Worm (Caenorhabditis elegans): ENCODE measurements around the gene tmed-4.

tmed-4 gene

DNA sequence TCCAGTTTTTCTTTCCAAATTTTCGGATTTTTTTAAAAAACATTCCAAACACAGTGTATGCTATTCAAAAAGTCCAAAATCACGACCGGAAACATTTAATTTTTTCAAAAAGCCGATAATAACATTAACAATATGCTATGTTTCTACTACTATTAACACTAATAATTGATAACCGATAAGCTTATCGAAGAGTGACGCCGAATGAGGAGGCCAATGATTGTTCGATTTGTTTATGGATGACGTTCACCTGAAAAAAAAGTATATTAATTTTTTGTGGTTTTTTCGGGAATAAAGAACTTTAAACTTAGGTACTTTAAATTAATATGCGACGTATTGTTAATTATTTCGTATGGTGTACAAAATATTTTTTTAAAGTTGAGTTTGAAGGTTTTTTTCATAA, 50.9 kb downstream of the tmed-4 start:
- no peak for TF ChIP-seq R02D3.7 (tag; optimal IDR thresholded peaks at IDR 0.05)
- TF ChIP-seq daf-16 (GFP tag; optimal IDR thresholded peaks at IDR 0.05) = no peak
- TF ChIP-seq daf-16 (tag; optimal IDR thresholded peaks at IDR 0.05) = peak; percentile 47
- TF ChIP-seq dmd-6 (GFP tag; IDR thresholded peaks at IDR 0.05) = 0 out of 2 replicates have a peak, but pooled peaks have one; percentile 5
- TF ChIP-seq nhr-76 (tag; optimal IDR thresholded peaks at IDR 0.05) = no peak
- no peak for TF ChIP-seq rbr-2 (tag; optimal IDR thresholded peaks at IDR 0.05)
- TF ChIP-seq pqm-1 (tag; optimal IDR thresholded peaks at IDR 0.05) = peak; percentile 62
- no peak for TF ChIP-seq jun-1 (tag; optimal IDR thresholded peaks at IDR 0.05)

DNA sequence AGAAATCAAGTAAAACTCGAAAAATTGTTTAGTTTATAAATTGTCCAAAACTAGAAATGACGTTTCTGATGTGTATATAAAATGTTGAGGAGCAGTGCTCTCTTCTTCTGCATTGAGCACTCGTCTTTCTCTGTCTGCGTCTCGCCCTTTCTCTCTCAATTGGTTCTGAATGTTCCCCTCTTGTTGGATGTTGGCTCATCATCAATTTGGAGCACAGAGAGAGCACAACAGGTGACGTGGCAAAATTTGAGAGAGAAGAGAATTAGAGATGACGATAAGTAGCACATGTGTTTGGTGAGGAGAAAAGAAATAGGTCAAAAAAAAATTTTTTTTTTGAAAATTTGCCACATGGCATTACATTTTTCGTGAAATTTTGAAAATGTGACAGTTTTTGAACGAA, 51.3 kb downstream of the tmed-4 start:
- TF ChIP-seq nhr-28 (tag; optimal IDR thresholded peaks at IDR 0.05) (peak; percentile 30), dmd-9 (GFP tag; IDR thresholded peaks at IDR 0.05) (no peak), nhr-25 (tag; optimal IDR thresholded peaks at IDR 0.05; ENCODE audit: borderline replicate concordance, insufficient read depth) (no peak), unc-130 (GFP tag; optimal IDR thresholded peaks at IDR 0.05) (no peak), nhr-76 (tag; optimal IDR thresholded peaks at IDR 0.05) (no peak), F37D6.2 (tag; optimal IDR thresholded peaks at IDR 0.05) (peak; percentile 12), skn-1 (tag; optimal IDR thresholded peaks at IDR 0.05) (no peak), lin-39 (tag; optimal IDR thresholded peaks at IDR 0.05) (no peak), tra-1 (GFP tag; IDR thresholded peaks at IDR 0.05) (no peak), mxl-2 (GFP tag; conservative IDR thresholded peaks at IDR 0.05) (no peak), hmg-1.1 (GFP tag; IDR thresholded peaks at IDR 0.05) (peak; percentile 58), duxl-1 (tag; optimal IDR thresholded peaks at IDR 0.05; ENCODE audit: poor library complexity) (no peak), hlh-11 (tag; optimal IDR thresholded peaks at IDR 0.05) (peak; percentile 38), lsy-2 (tag; optimal IDR thresholded peaks at IDR 0.05) (peak in 1 of 2 experiments; percentile 77), lin-13 (GFP tag; optimal IDR thresholded peaks at IDR 0.05) (peak; percentile 48), lir-3 (tag; optimal IDR thresholded peaks at IDR 0.05) (no peak), cey-2 (tag; optimal IDR thresholded peaks at IDR 0.05; ENCODE audit: borderline replicate concordance, insufficient read depth) (no peak), ceh-82 (tag; optimal IDR thresholded peaks at IDR 0.05) (no peak), mes-2 (tag; optimal IDR thresholded peaks at IDR 0.05; ENCODE audit: poor library complexity, severe bottlenecking) (peak; percentile 44), ctbp-1 (GFP tag; IDR thresholded peaks at IDR 0.05) (0 out of 2 replicates have a peak, but pooled peaks have one; percentile 40), daf-19 (GFP tag; conservative IDR thresholded peaks at IDR 0.05) (no peak), F49E8.2 (tag; optimal IDR thresholded peaks at IDR 0.05; ENCODE audit: borderline replicate concordance) (no peak), dmd-6 (GFP tag; IDR thresholded peaks at IDR 0.05) (no peak), pha-4 (GFP tag; IDR thresholded peaks at IDR 0.05) (no peak), pha-4 (tag; optimal IDR thresholded peaks at IDR 0.05) (peak; percentile 25), ztf-11 (tag; optimal IDR thresholded peaks at IDR 0.05) (no peak), aha-1 (tag) (no peak), unc-62 (GFP tag; optimal IDR thresholded peaks at IDR 0.05 in 1 of 2) (peak in 1 of 2 experiments; percentile 52), unc-62 (tag; optimal IDR thresholded peaks at IDR 0.05) (no peak), mep-1 (tag; optimal IDR thresholded peaks at IDR 0.05) (peak; percentile 64), rbr-2 (tag; optimal IDR thresholded peaks at IDR 0.05) (peak; percentile 17), nhr-77 (tag; optimal IDR thresholded peaks at IDR 0.05) (no peak), attf-4 (tag; optimal IDR thresholded peaks at IDR 0.05) (no peak), dve-1 (tag; optimal IDR thresholded peaks at IDR 0.05; ENCODE audit: insufficient read depth) (peak; percentile 17), daf-16 (GFP tag; optimal IDR thresholded peaks at IDR 0.05) (no peak), daf-16 (tag; optimal IDR thresholded peaks at IDR 0.05) (no peak), nhr-11 (tag; optimal IDR thresholded peaks at IDR 0.05) (peak; percentile 70), hlh-30 (tag; optimal IDR thresholded peaks at IDR 0.05; ENCODE audit: insufficient read depth) (peak; percentile 74), nhr-10 (tag; optimal IDR thresholded peaks at IDR 0.05) (no peak), snpc-4 (tag; optimal IDR thresholded peaks at IDR 0.05) (no peak), R02D3.7 (tag; optimal IDR thresholded peaks at IDR 0.05) (no peak), F44E2.7 (GFP tag; IDR thresholded peaks at IDR 0.05) (no peak), snpc-1.2 (GFP tag; IDR thresholded peaks at IDR 0.05) (no peak), nhr-111 (GFP tag; optimal IDR thresholded peaks at IDR 0.05) (no peak), sdz-12 (GFP tag; optimal IDR thresholded peaks at IDR 0.05) (no peak), hif-1 (tag; optimal IDR thresholded peaks at IDR 0.05) (peak in 1 of 2 experiments; percentile 7), Y105C5A.15 (GFP tag; IDR thresholded peaks at IDR 0.05) (no peak)
